Fruit fly (Drosophila melanogaster) S2 (cell line): Measurements from ENCODE around the gene CG32939.

Source experiments
- CG8478 ChIP-seq: fragments of >200 bp; optimal IDR thresholded peaks from 2 replicates; lab custom pipeline; 2018
- CTCF ChIP-seq, 2 experiments: fragments of >200 bp; optimal IDR thresholded peaks; 2 replicates each; lab custom pipeline; 2018

- no peak for TF ChIP-seq CTCF (optimal IDR thresholded peaks at IDR 0.05; lab: Kevin White, UChicago)
- no peak for TF ChIP-seq CG8478
These were observed 32.5 kb downstream of the CG32939 start, which contains the start of gene hyd for dm6 chr3R:9725121-9725956.
